Worm (Caenorhabditis elegans): Measurements from ENCODE around the gene tomm-20.

DNA sequence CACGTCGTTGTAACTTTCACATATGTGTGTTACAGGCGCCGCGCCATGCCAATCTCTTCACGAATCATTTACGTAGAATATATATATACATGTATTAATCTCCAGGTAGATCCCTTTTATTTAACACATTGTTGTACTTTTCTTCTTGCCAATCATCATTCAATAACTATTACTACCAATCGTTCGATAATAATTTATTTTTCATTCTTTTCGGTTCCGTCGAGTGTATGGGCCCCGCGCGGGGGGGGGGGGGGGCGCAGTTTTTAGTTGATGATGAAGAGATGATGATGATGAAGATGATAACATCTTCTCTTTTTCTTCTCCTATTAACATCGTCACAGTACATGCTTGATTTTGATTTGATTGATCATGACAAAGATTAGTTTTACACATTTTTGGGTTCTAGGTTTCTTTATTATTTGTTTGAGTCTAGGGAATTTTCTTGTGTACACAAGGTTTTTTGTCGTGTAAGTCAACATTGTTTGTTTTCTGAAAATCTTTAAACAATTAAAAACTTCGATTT lies 44.0 kb downstream of the tomm-20 start:
- TF ChIP-seq elt-2 (tag; optimal IDR thresholded peaks at IDR 0.05): no peak
- no peak for TF ChIP-seq skn-1 (tag; optimal IDR thresholded peaks at IDR 0.05)
- no peak for TF ChIP-seq ZK546.5 (tag; optimal IDR thresholded peaks at IDR 0.05)
- TF ChIP-seq aly-2 (tag; optimal IDR thresholded peaks at IDR 0.05): no peak
- no peak for TF ChIP-seq unc-62 (GFP tag; optimal IDR thresholded peaks at IDR 0.05)
- no peak for TF ChIP-seq pqm-1 (tag; optimal IDR thresholded peaks at IDR 0.05)
- no peak for TF ChIP-seq tbx-2 (tag; optimal IDR thresholded peaks at IDR 0.05)
- no peak for TF ChIP-seq lin-39 (tag; optimal IDR thresholded peaks at IDR 0.05)
- no peak for TF ChIP-seq nhr-25 (tag; optimal IDR thresholded peaks at IDR 0.05)
- no peak for TF ChIP-seq egl-27 (tag; optimal IDR thresholded peaks at IDR 0.05)
- no peak for TF ChIP-seq ztf-11 (tag; optimal IDR thresholded peaks at IDR 0.05)
- no peak for TF ChIP-seq ztf-4 (tag; optimal IDR thresholded peaks at IDR 0.05)
- no peak for TF ChIP-seq ceh-9 (tag; optimal IDR thresholded peaks at IDR 0.05)
- TF ChIP-seq nhr-12 (tag; optimal IDR thresholded peaks at IDR 0.05): no peak

Data from whole organism, L3 larva.